Worm (Caenorhabditis elegans): Measurements from ENCODE around the gene rol-1.

ce11 chrII:12150227-12150626, 22.1 kb upstream of the rol-1 start:
- TF ChIP-seq elt-3 (tag; optimal IDR thresholded peaks at IDR 0.05): no peak
- no peak for TF ChIP-seq Y55F3AM.14 (GFP tag; optimal IDR thresholded peaks at IDR 0.05)
- TF ChIP-seq nhr-12 (tag; optimal IDR thresholded peaks at IDR 0.05): no peak
- no peak for TF ChIP-seq unc-62 (GFP tag; optimal IDR thresholded peaks at IDR 0.05)
- TF ChIP-seq nhr-25 (tag; optimal IDR thresholded peaks at IDR 0.05): no peak
- no peak for TF ChIP-seq fos-1 (tag; optimal IDR thresholded peaks at IDR 0.05)
- TF ChIP-seq ama-1 (optimal IDR thresholded peaks at IDR 0.05): no peak
- no peak for TF ChIP-seq nhr-23 (tag; optimal IDR thresholded peaks at IDR 0.05)
- TF ChIP-seq snpc-4 (tag; optimal IDR thresholded peaks at IDR 0.05): no peak
- TF ChIP-seq mdl-1 (tag; optimal IDR thresholded peaks at IDR 0.05): no peak
- TF ChIP-seq egl-27 (tag; optimal IDR thresholded peaks at IDR 0.05): no peak
- no peak for TF ChIP-seq nhr-6 (tag; optimal IDR thresholded peaks at IDR 0.05)
